3 fruit fly cellular contexts compared by ENCODE assay signal in genomic region chr3R:30174160-30175002, dm6.
TF ChIP-seq lines count a peak whose summit lies in the region.

Mlc2 (minus strand) TSS chr3R:30174551.

- no peak for TF ChIP-seq CTCF in whole organism, embryonic (GFP tag; optimal IDR thresholded peaks at IDR 0.05; lab: Kevin White, UChicago)

TF ChIP-seq in whole organism, adult, 20 proteins besides CTCF, POLR2A, EP300 and RAD21:
- TF ChIP-seq Crg-1 (GFP tag; optimal IDR thresholded peaks at IDR 0.05; lab: Kevin White, UChicago) (no peak), pad (GFP tag; optimal IDR thresholded peaks at IDR 0.05; lab: Kevin White, UChicago) (peak; percentile 42), CG12768 (GFP tag; optimal IDR thresholded peaks at IDR 0.05; lab: Kevin White, UChicago) (no peak), CG14711 (tag; optimal IDR thresholded peaks at IDR 0.05; lab: Kevin White, UChicago) (no peak)

TF ChIP-seq in whole organism, embryonic, 481 proteins besides CTCF, POLR2A, EP300 and RAD21:
- no peak for TF ChIP-seq gsb (GFP tag; IDR thresholded peaks at IDR 0.05; lab: Robert Waterston, UW)
- TF ChIP-seq CG12769 (tag; optimal IDR thresholded peaks at IDR 0.05; lab: Kevin White, UChicago): peak; percentile 44
- no peak for TF ChIP-seq CG11560 (tag; IDR thresholded peaks at IDR 0.05; lab: Robert Waterston, UW)
- no peak for TF ChIP-seq CG10209 (GFP tag; optimal IDR thresholded peaks at IDR 0.05; lab: Kevin White, UChicago)
- no peak for TF ChIP-seq BEAF-32 (GFP tag; optimal IDR thresholded peaks at IDR 0.05; lab: Kevin White, UChicago)
- TF ChIP-seq Med (GFP tag; lab: Kevin White, UChicago): peak; percentile 53
- TF ChIP-seq pnt (GFP tag; optimal IDR thresholded peaks at IDR 0.05; lab: Kevin White, UChicago): no peak
- TF ChIP-seq Ada2b (GFP tag; IDR thresholded peaks at IDR 0.05; lab: Robert Waterston, UW): no peak
- 0 out of 3 replicates have a peak, but pooled peaks have one; percentile 27 for TF ChIP-seq gce (GFP tag; IDR thresholded peaks at IDR 0.05; lab: Robert Waterston, UW)
- peak; percentile 84 for TF ChIP-seq lilli (GFP tag; optimal IDR thresholded peaks at IDR 0.05; lab: Kevin White, UChicago)
- TF ChIP-seq crol (GFP tag; IDR thresholded peaks at IDR 0.05; lab: Robert Waterston, UW): peak; percentile 66
- no peak for TF ChIP-seq Atf3 (GFP tag; optimal IDR thresholded peaks at IDR 0.05; lab: Kevin White, UChicago)
- peak in 1 of 2 experiments; percentile 85 for TF ChIP-seq Pdp1 (GFP tag; optimal IDR thresholded peaks at IDR 0.05; lab: Kevin White, UChicago)
- TF ChIP-seq Nf-YB (GFP tag; optimal IDR thresholded peaks at IDR 0.05; lab: Kevin White, UChicago): peak; percentile 48
- TF ChIP-seq pzg (GFP tag; optimal IDR thresholded peaks at IDR 0.05; lab: Kevin White, UChicago): no peak
- TF ChIP-seq Mrtf (GFP tag; IDR thresholded peaks at IDR 0.05; lab: Robert Waterston, UW): peak; percentile 54; the same call in 1 of the 3 replicates
- TF ChIP-seq CG12219 (GFP tag; optimal IDR thresholded peaks at IDR 0.05; lab: Kevin White, UChicago): no peak
- peak; percentile 52; the same call in 1 of the 3 replicates for TF ChIP-seq sr (GFP tag; IDR thresholded peaks at IDR 0.05; lab: Robert Waterston, UW)
- TF ChIP-seq ro (GFP tag; IDR thresholded peaks at IDR 0.05; lab: Robert Waterston, UW): no peak
- TF ChIP-seq chm (GFP tag; IDR thresholded peaks at IDR 0.05; lab: Robert Waterston, UW): peak; percentile 38; the same call in 1 of the 2 replicates
- no peak for TF ChIP-seq gt (GFP tag; IDR thresholded peaks at IDR 0.05; lab: Robert Waterston, UW)
- TF ChIP-seq sqz (GFP tag; optimal IDR thresholded peaks at IDR 0.05; lab: Kevin White, UChicago): no peak
- TF ChIP-seq CG32767 (GFP tag; IDR thresholded peaks at IDR 0.05; lab: Robert Waterston, UW): peak; percentile 37; the same call in 1 of the 2 replicates
- no peak for TF ChIP-seq CG8924 (tag; optimal IDR thresholded peaks at IDR 0.05; lab: Kevin White, UChicago)
- no peak for TF ChIP-seq Abd-B (GFP tag; optimal IDR thresholded peaks at IDR 0.05; lab: Kevin White, UChicago)
- TF ChIP-seq Kr (GFP tag; optimal IDR thresholded peaks at IDR 0.05; lab: Kevin White, UChicago): no peak
- no peak for TF ChIP-seq H2.0 (GFP tag; IDR thresholded peaks at IDR 0.05; lab: Robert Waterston, UW)
- no peak for TF ChIP-seq Ets97D (GFP tag; optimal IDR thresholded peaks at IDR 0.05; lab: Kevin White, UChicago)
- TF ChIP-seq Sin3A (optimal IDR thresholded peaks at IDR 0.05; lab: Kevin White, UChicago): no peak
- TF ChIP-seq CG7372 (GFP tag; IDR thresholded peaks at IDR 0.05; lab: Robert Waterston, UW): no peak
- no peak for TF ChIP-seq peb (GFP tag; IDR thresholded peaks at IDR 0.05; lab: Robert Waterston, UW)
- TF ChIP-seq Bgb (GFP tag; IDR thresholded peaks at IDR 0.05; lab: Robert Waterston, UW; ENCODE audit: partially characterized antibody): no peak
- no peak for TF ChIP-seq bab2 (GFP tag; optimal IDR thresholded peaks at IDR 0.05; lab: Kevin White, UChicago)
- TF ChIP-seq CG9215 (GFP tag; IDR thresholded peaks at IDR 0.05; lab: Robert Waterston, UW): no peak
- peak; percentile 60 for TF ChIP-seq CG17385 (GFP tag; optimal IDR thresholded peaks at IDR 0.05; lab: Kevin White, UChicago)
- TF ChIP-seq Bteb2 (GFP tag; optimal IDR thresholded peaks at IDR 0.05; lab: Kevin White, UChicago): no peak
- no peak for TF ChIP-seq Aef1 (GFP tag; IDR thresholded peaks at IDR 0.05; lab: Robert Waterston, UW)
- peak; percentile 43 for TF ChIP-seq Nf-YC (tag; optimal IDR thresholded peaks at IDR 0.05; lab: Kevin White, UChicago)
- no peak for TF ChIP-seq gro (GFP tag; optimal IDR thresholded peaks at IDR 0.05; lab: Kevin White, UChicago)
- 0 out of 4 replicates have a peak, but pooled peaks have one; percentile 53 for TF ChIP-seq chinmo (GFP tag; IDR thresholded peaks at IDR 0.05; lab: Robert Waterston, UW; ENCODE audit: partially characterized antibody)
- TF ChIP-seq CG10366 (GFP tag; IDR thresholded peaks at IDR 0.05; lab: Robert Waterston, UW): no peak
- peak; percentile 95 for TF ChIP-seq Deaf1 (tag; optimal IDR thresholded peaks at IDR 0.05; lab: Kevin White, UChicago)

TF ChIP-seq in whole organism, prepupa, 60 proteins besides CTCF, POLR2A, EP300 and RAD21:
- TF ChIP-seq CG11762 (GFP tag; optimal IDR thresholded peaks at IDR 0.05; lab: Kevin White, UChicago; ENCODE audit: insufficient read depth): no peak
- TF ChIP-seq eg (GFP tag; IDR thresholded peaks at IDR 0.05; lab: Robert Waterston, UW): 0 out of 3 replicates have a peak, but pooled peaks have one; percentile 16
